Fruit fly (Drosophila melanogaster) whole organism, wandering third instar larva: Measurements from ENCODE around the gene CG10581.

Experiments
- Abd-B ChIP-seq: fragments of >200 bp; optimal IDR thresholded peaks from 2 replicates; lab custom pipeline; 2017; ENCODE audit warnings: missing biosample characterization, missing genetic modification characterization
- CG32264 ChIP-seq: fragments of 200-800 bp; sonication (Bioruptor generic); optimal IDR thresholded peaks from 2 replicates; lab custom pipeline; 2016; ENCODE audit warnings: missing biosample characterization, missing genetic modification characterization
- CG9705 ChIP-seq: fragments of 200-800 bp; sonication (Bioruptor generic); optimal IDR thresholded peaks from 2 replicates; lab custom pipeline; 2018; ENCODE audit warnings: missing biosample characterization, mild to moderate bottlenecking, missing genetic modification characterization
- CrebA ChIP-seq: fragments of 200-800 bp; sonication (Bioruptor generic); optimal IDR thresholded peaks from 2 replicates; lab custom pipeline; 2016; ENCODE audit warnings: missing biosample characterization, mild to moderate bottlenecking, missing genetic modification characterization, borderline replicate concordance
- Dfd ChIP-seq: fragments of >200 bp; optimal IDR thresholded peaks from 2 replicates; lab custom pipeline; 2017; ENCODE audit warnings: missing biosample characterization, missing genetic modification characterization
- Dif ChIP-seq: fragments of 200-275, 200-300 bp; sonication (Bioruptor generic); optimal IDR thresholded peaks from 2 replicates; lab custom pipeline; 2018; ENCODE audit warnings: missing biosample characterization, missing genetic modification characterization; ENCODE audit not compliant: partially characterized antibody
- GATAd ChIP-seq: sonication (Bioruptor generic); optimal IDR thresholded peaks from 2 replicates; lab custom pipeline; 2016; ENCODE audit warnings: missing biosample characterization, missing genetic modification characterization
- HLH106 ChIP-seq: fragments of 200-800 bp; optimal IDR thresholded peaks from 3 replicates; lab custom pipeline; 2019; ENCODE audit warnings: missing biosample characterization, mild to moderate bottlenecking, missing genetic modification characterization, moderate library complexity
- Hr78 ChIP-seq: fragments of >200 bp; optimal IDR thresholded peaks from 2 replicates; lab custom pipeline; 2017; ENCODE audit warnings: missing biosample characterization, missing genetic modification characterization
- Hr83 ChIP-seq: fragments of 200-300 bp; sonication (Bioruptor generic); optimal IDR thresholded peaks from 2 replicates; lab custom pipeline; 2016; ENCODE audit warnings: missing biosample characterization, mild to moderate bottlenecking, missing genetic modification characterization, moderate library complexity; ENCODE audit not compliant: poor library complexity, severe bottlenecking
- Jra ChIP-seq: sonication (Bioruptor generic); optimal IDR thresholded peaks from 2 replicates; lab custom pipeline; 2016; ENCODE audit warnings: missing biosample characterization, missing genetic modification characterization
- Mio ChIP-seq: sonication (Bioruptor generic); optimal IDR thresholded peaks from 2 replicates; lab custom pipeline; 2016; ENCODE audit warnings: missing biosample characterization, missing genetic modification characterization
- Myc ChIP-seq: fragments of >200 bp; optimal IDR thresholded peaks from 2 replicates; lab custom pipeline; 2017
- N ChIP-seq: fragments of >200 bp; optimal IDR thresholded peaks from 2 replicates; lab custom pipeline; 2018; ENCODE audit warnings: missing biosample characterization, missing external identifiers, missing genetic modification characterization
- OdsH ChIP-seq: fragments of 200-800 bp; sonication (Bioruptor generic); optimal IDR thresholded peaks from 2 replicates; lab custom pipeline; 2016; ENCODE audit warnings: missing biosample characterization, mild to moderate bottlenecking, missing genetic modification characterization
- Rel ChIP-seq, 2 experiments: fragments of 200-800 bp; sonication (Bioruptor generic) in 1 of 2; optimal IDR thresholded peaks; 2 replicates in 1 of 2; 3 replicates in 1 of 2; lab custom pipeline; 2016 to 2019; ENCODE audit warnings: mild to moderate bottlenecking in 2 of 2, missing biosample characterization in 2 of 2, missing genetic modification characterization in 2 of 2, moderate library complexity in 1 of 2
- Sp1 ChIP-seq: fragments of 200-800 bp; sonication (Bioruptor generic); optimal IDR thresholded peaks from 3 replicates; lab custom pipeline; 2019; ENCODE audit warnings: missing biosample characterization, mild to moderate bottlenecking, missing genetic modification characterization, moderate library complexity
- Vsx2 ChIP-seq: fragments of 200-300, 225-300 bp; sonication (Bioruptor generic); optimal IDR thresholded peaks from 2 replicates; lab custom pipeline; 2018; ENCODE audit warnings: missing biosample characterization, missing genetic modification characterization; ENCODE audit not compliant: partially characterized antibody
- dl ChIP-seq, 2 experiments: fragments of 175-275, 200-275 bp in 1 of 2; fragments of 200-275 bp in 1 of 2; sonication (Bioruptor generic); optimal IDR thresholded peaks; lab custom pipeline; 2018; ENCODE audit warnings: mild to moderate bottlenecking in 2 of 2, missing biosample characterization in 2 of 2, missing genetic modification characterization in 2 of 2, moderate library complexity in 2 of 2; ENCODE audit not compliant: partially characterized antibody in 2 of 2, insufficient read depth in 1 of 2
- dmrt93B ChIP-seq: fragments of 200-800 bp; sonication (Bioruptor generic); optimal IDR thresholded peaks from 2 replicates; lab custom pipeline; 2018; ENCODE audit warnings: missing biosample characterization, mild to moderate bottlenecking, missing genetic modification characterization
- ey ChIP-seq: fragments of 200-800 bp; sonication (Bioruptor generic); optimal IDR thresholded peaks from 2 replicates; lab custom pipeline; 2016; ENCODE audit warnings: missing biosample characterization, missing genetic modification characterization
- foxo ChIP-seq, 2 experiments: fragments of 200-800 bp; sonication (Bioruptor generic); optimal IDR thresholded peaks; 2 replicates in 1 of 2; 3 replicates in 1 of 2; lab custom pipeline; 2016 to 2017; ENCODE audit warnings: missing biosample characterization in 2 of 2, missing genetic modification characterization in 2 of 2
- fru ChIP-seq: fragments of 200-800 bp; sonication (Bioruptor generic); optimal IDR thresholded peaks from 3 replicates; lab custom pipeline; 2016; ENCODE audit warnings: missing biosample characterization, mild to moderate bottlenecking, missing genetic modification characterization
- h ChIP-seq: fragments of 200-800 bp; sonication (Bioruptor generic); optimal IDR thresholded peaks from 3 replicates; lab custom pipeline; 2016; ENCODE audit warnings: missing biosample characterization, mild to moderate bottlenecking, missing genetic modification characterization
- jim ChIP-seq: fragments of 175-275, 200-325 bp; sonication (Bioruptor generic); optimal IDR thresholded peaks from 2 replicates; lab custom pipeline; 2016; ENCODE audit warnings: missing biosample characterization, mild to moderate bottlenecking, missing genetic modification characterization
- lola ChIP-seq: fragments of >200 bp; optimal IDR thresholded peaks from 2 replicates; lab custom pipeline; 2017; ENCODE audit warnings: missing biosample characterization, missing genetic modification characterization
- psq ChIP-seq: fragments of 200-800 bp; sonication (Bioruptor generic); optimal IDR thresholded peaks from 3 replicates; lab custom pipeline; 2017; ENCODE audit warnings: missing biosample characterization, mild to moderate bottlenecking, missing genetic modification characterization, moderate library complexity
- rgr ChIP-seq: fragments of 200-800 bp; sonication (Bioruptor generic); optimal IDR thresholded peaks from 3 replicates; lab custom pipeline; 2016; ENCODE audit warnings: missing biosample characterization, mild to moderate bottlenecking, missing genetic modification characterization
- sv ChIP-seq: fragments of 200-800 bp; sonication (Bioruptor generic); optimal IDR thresholded peaks from 3 replicates; lab custom pipeline; 2016; ENCODE audit warnings: missing biosample characterization, missing genetic modification characterization
- usp ChIP-seq: fragments of >200 bp; optimal IDR thresholded peaks from 2 replicates; lab custom pipeline; 2017; ENCODE audit warnings: missing biosample characterization, missing genetic modification characterization

The CG10581 gene

dm6 chr3L:21024563-21024962 is 9.4 kb downstream of the CG10581 start:
- no peak for TF ChIP-seq Dfd (GFP tag; lab: Kevin White, UChicago)
- TF ChIP-seq Hr83 (GFP tag; lab: Kevin White, UChicago) = no peak
- TF ChIP-seq lola (GFP tag; lab: Kevin White, UChicago) = no peak
- no peak for TF ChIP-seq HLH106
- TF ChIP-seq Abd-B (GFP tag; lab: Kevin White, UChicago) = no peak
- TF ChIP-seq rgr (GFP tag; lab: Kevin White, UChicago) = no peak
- no peak for TF ChIP-seq Vsx2 (GFP tag; lab: Kevin White, UChicago)
- TF ChIP-seq Hr78 (GFP tag; lab: Kevin White, UChicago) = no peak
- TF ChIP-seq Myc = no peak
- no peak for TF ChIP-seq dmrt93B (GFP tag; lab: Kevin White, UChicago)
- TF ChIP-seq jim = no peak

DNA sequence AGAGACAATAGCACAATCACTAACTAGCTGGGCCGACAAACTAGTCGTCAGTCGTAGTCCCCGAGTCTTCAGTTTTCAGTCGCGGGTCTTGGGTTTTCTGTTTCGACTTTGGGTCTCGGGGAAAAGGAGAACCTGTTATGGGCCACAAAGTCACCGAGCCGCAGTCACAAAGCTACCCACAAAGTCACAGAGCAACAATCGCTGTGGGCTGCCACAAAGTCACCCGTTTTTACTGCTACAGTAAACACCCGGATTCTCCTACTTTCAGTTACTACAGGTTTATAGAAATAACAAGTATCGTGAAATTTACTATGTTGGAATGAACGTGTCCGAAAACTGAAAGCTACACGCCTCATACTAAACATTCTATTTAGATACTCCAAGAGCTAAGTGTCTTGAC is 10.2 kb downstream of the CG10581 start:
- TF ChIP-seq psq (GFP tag; lab: Kevin White, UChicago) = no peak
- TF ChIP-seq Abd-B (GFP tag; lab: Kevin White, UChicago) = no peak
- no peak for TF ChIP-seq Mio (GFP tag; lab: Kevin White, UChicago)
- TF ChIP-seq CG32264 (GFP tag; lab: Kevin White, UChicago) = no peak

dm6 chr3L:21023364-21023763 is 10.6 kb downstream of the CG10581 start:
- no peak for TF ChIP-seq ey (GFP tag; lab: Kevin White, UChicago)
- no peak for TF ChIP-seq OdsH
- peak; percentile 23 for TF ChIP-seq Vsx2 (GFP tag; lab: Kevin White, UChicago)
- no peak for TF ChIP-seq foxo (GFP tag; optimal IDR thresholded peaks at IDR 0.05; lab: Kevin White, UChicago)
- TF ChIP-seq dl (GFP tag; optimal IDR thresholded peaks at IDR 0.05; lab: Kevin White, UChicago; ENCODE audit: insufficient read depth in 1 of 2, partially characterized antibody in 2 of 2) = peak; percentile 57 to 78
- TF ChIP-seq psq (GFP tag; lab: Kevin White, UChicago) = peak; percentile 89
- TF ChIP-seq Rel (GFP tag; optimal IDR thresholded peaks at IDR 0.05; lab: Kevin White, UChicago) = no peak
- TF ChIP-seq Rel (tag; optimal IDR thresholded peaks at IDR 0.05; lab: Kevin White, UChicago) = peak; percentile 36
- no peak for TF ChIP-seq sv (GFP tag; lab: Kevin White, UChicago)
- peak; percentile 25 for TF ChIP-seq fru (GFP tag; lab: Kevin White, UChicago)
- TF ChIP-seq Jra (GFP tag; lab: Kevin White, UChicago) = peak; percentile 20
- peak; percentile 92 for TF ChIP-seq Dif (GFP tag; lab: Kevin White, UChicago)
- TF ChIP-seq CG9705 (GFP tag; lab: Kevin White, UChicago) = no peak
- TF ChIP-seq Sp1 (GFP tag; lab: Kevin White, UChicago) = no peak
- peak; percentile 58 for TF ChIP-seq h (GFP tag; lab: Kevin White, UChicago)

DNA sequence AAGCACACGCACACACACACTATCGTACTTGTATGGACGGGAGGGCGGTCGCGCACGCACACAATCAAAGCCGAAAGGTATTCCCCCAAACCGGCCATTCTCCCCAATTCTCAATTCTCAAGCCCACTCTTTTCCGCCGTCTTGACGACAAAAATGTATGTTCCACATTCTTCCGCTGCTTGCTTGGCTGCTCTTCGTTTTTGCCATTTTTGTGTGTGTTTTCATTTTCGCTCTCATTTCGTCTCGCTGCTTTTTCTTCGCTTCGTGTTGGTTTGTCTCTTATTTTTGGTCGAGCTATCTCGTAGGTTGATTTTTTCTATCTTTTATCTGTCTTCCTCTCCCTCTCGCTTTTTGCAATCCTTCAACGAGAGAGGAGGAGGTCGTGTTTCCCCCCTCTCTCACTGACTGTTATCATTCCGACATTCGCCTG is 19.5 kb downstream of the CG10581 start:
- TF ChIP-seq Rel (GFP tag; optimal IDR thresholded peaks at IDR 0.05; lab: Kevin White, UChicago) = no peak
- TF ChIP-seq Rel (tag; optimal IDR thresholded peaks at IDR 0.05; lab: Kevin White, UChicago) = peak; percentile 97
- TF ChIP-seq rgr (GFP tag; lab: Kevin White, UChicago) = no peak
- TF ChIP-seq dl (GFP tag; optimal IDR thresholded peaks at IDR 0.05; lab: Kevin White, UChicago; ENCODE audit: insufficient read depth in 1 of 2, partially characterized antibody in 2 of 2) = peak in 1 of 2 experiments; percentile 29
- TF ChIP-seq Vsx2 (GFP tag; lab: Kevin White, UChicago) = peak; percentile 25
- no peak for TF ChIP-seq usp
- peak in 1 of 2 experiments; percentile 44 for TF ChIP-seq foxo (GFP tag; optimal IDR thresholded peaks at IDR 0.05; lab: Kevin White, UChicago)
- no peak for TF ChIP-seq GATAd (GFP tag; lab: Kevin White, UChicago)
- TF ChIP-seq h (GFP tag; lab: Kevin White, UChicago) = peak; percentile 78
- peak; percentile 59 for TF ChIP-seq N (GFP tag; lab: Kevin White, UChicago)
- peak; percentile 5 for TF ChIP-seq Hr78 (GFP tag; lab: Kevin White, UChicago)
- TF ChIP-seq CrebA (GFP tag; lab: Kevin White, UChicago) = peak; percentile 68
- TF ChIP-seq psq (GFP tag; lab: Kevin White, UChicago) = peak; percentile 85
- TF ChIP-seq Myc = no peak
- TF ChIP-seq Sp1 (GFP tag; lab: Kevin White, UChicago) = peak; percentile 40
